Fruit fly (Drosophila melanogaster) whole organism, pupa: ENCODE data around the gene dnc.

Source experiments
- CG10348 ChIP-seq: fragments of 200-800 bp; sonication (Bioruptor generic); IDR thresholded peaks from 2 replicates; pipeline ENCODE4 v1.3.6; 2022; ENCODE audit warnings: missing biosample characterization, missing genetic modification characterization
- CG12605 ChIP-seq: fragments of 200-800 bp; sonication (Bioruptor generic); IDR thresholded peaks from 2 replicates; pipeline ENCODE4 v1.3.6; 2022; ENCODE audit warnings: missing biosample characterization, missing genetic modification characterization
- CG13204 ChIP-seq: fragments of 200-800 bp; sonication (Bioruptor generic); optimal IDR thresholded peaks from 2 replicates; lab custom pipeline; 2018; ENCODE audit warnings: missing biosample characterization, mild to moderate bottlenecking, missing genetic modification characterization, moderate library complexity
- CG14655 ChIP-seq: fragments of 200-800 bp; sonication (Bioruptor generic); optimal IDR thresholded peaks from 3 replicates; lab custom pipeline; 2017; ENCODE audit warnings: mild to moderate bottlenecking, missing biosample characterization, missing genetic modification reagents, missing genetic modification characterization
- CG15710 ChIP-seq: fragments of 200-800 bp; sonication (Bioruptor generic); optimal IDR thresholded peaks from 2 replicates; lab custom pipeline; 2018; ENCODE audit warnings: missing biosample characterization, mild to moderate bottlenecking, missing genetic modification characterization, moderate library complexity
- CG17806 ChIP-seq: fragments of 200-800 bp; sonication (Bioruptor generic); optimal IDR thresholded peaks from 2 replicates; lab custom pipeline; 2018; ENCODE audit warnings: missing biosample characterization, mild to moderate bottlenecking, missing genetic modification characterization, moderate library complexity
- CG32121 ChIP-seq: fragments of 200-800 bp; sonication (Bioruptor generic); IDR thresholded peaks from 2 replicates; pipeline ENCODE4 v1.3.6; 2022; ENCODE audit warnings: missing biosample characterization, missing genetic modification characterization
- CG34367 ChIP-seq: fragments of 200-800 bp; sonication (Bioruptor generic); optimal IDR thresholded peaks from 2 replicates; lab custom pipeline; 2018; ENCODE audit warnings: missing biosample characterization, mild to moderate bottlenecking, missing genetic modification characterization
- CG4496 ChIP-seq: fragments of 200-800 bp; sonication (Bioruptor generic); IDR thresholded peaks from 3 replicates; pipeline ENCODE4 v1.3.6; 2022; ENCODE audit warnings: missing biosample characterization, missing genetic modification characterization
- CG8159 ChIP-seq: fragments of 200-800 bp; sonication (Bioruptor generic); optimal IDR thresholded peaks from 3 replicates; lab custom pipeline; 2018; ENCODE audit warnings: missing biosample characterization, mild to moderate bottlenecking, missing genetic modification characterization, moderate library complexity
- CG8301 ChIP-seq: fragments of 200-800 bp; sonication (Bioruptor generic); optimal IDR thresholded peaks from 2 replicates; lab custom pipeline; 2018; ENCODE audit warnings: missing biosample characterization, mild to moderate bottlenecking, missing genetic modification characterization
- CG9948 ChIP-seq: fragments of 200-800 bp; sonication (Bioruptor generic); optimal IDR thresholded peaks from 2 replicates; lab custom pipeline; 2018; ENCODE audit warnings: missing biosample characterization, mild to moderate bottlenecking, missing genetic modification characterization, moderate library complexity
- D1 ChIP-seq: fragments of 200-800 bp; sonication (Bioruptor generic); optimal IDR thresholded peaks from 2 replicates; lab custom pipeline; 2018; ENCODE audit warnings: missing biosample characterization, mild to moderate bottlenecking, missing genetic modification characterization, moderate library complexity
- EcR ChIP-seq: fragments of 200-800 bp; sonication (Bioruptor generic); optimal IDR thresholded peaks from 3 replicates; lab custom pipeline; 2019; ENCODE audit warnings: missing biosample characterization, missing genetic modification characterization, mild to moderate bottlenecking, moderate library complexity, missing genetic modification reagents
- Ets98B ChIP-seq: fragments of 200-800 bp; sonication (Bioruptor generic); IDR thresholded peaks from 2 replicates; pipeline ENCODE4 v1.3.6; 2022; ENCODE audit warnings: missing biosample characterization, missing genetic modification characterization
- Pif1A ChIP-seq: fragments of 200-800 bp; sonication (Bioruptor generic); optimal IDR thresholded peaks from 3 replicates; lab custom pipeline; 2016; ENCODE audit warnings: missing biosample characterization, missing genetic modification characterization
- Pif1B ChIP-seq: fragments of 200-800 bp; sonication (Bioruptor generic); optimal IDR thresholded peaks from 3 replicates; lab custom pipeline; 2016; ENCODE audit warnings: missing biosample characterization, missing genetic modification characterization
- Snoo ChIP-seq: fragments of 200-800 bp; sonication (Bioruptor generic); optimal IDR thresholded peaks from 3 replicates; lab custom pipeline; 2017; ENCODE audit warnings: missing biosample characterization, mild to moderate bottlenecking, missing genetic modification characterization, inconsistent platforms
- fd96Ca ChIP-seq: fragments of 200-800 bp; sonication (Bioruptor generic); IDR thresholded peaks from 3 replicates; pipeline ENCODE4 v1.3.6; 2022; ENCODE audit warnings: missing biosample characterization, missing genetic modification characterization
- gl ChIP-seq: fragments of 200-800 bp; sonication (Bioruptor generic); optimal IDR thresholded peaks from 2 replicates; lab custom pipeline; 2018; ENCODE audit warnings: missing biosample characterization, mild to moderate bottlenecking, missing genetic modification characterization
- rn ChIP-seq: fragments of 200-800 bp; sonication (Bioruptor generic); IDR thresholded peaks from 2 replicates; pipeline ENCODE4 v1.3.6; 2022; ENCODE audit warnings: missing biosample characterization, missing genetic modification characterization

The dnc gene

dm6 chrX:3381667-3382066 lies 205.4 kb downstream of the dnc start:
- peak; percentile 93 for TF ChIP-seq Snoo (tag; lab: Kevin White, UChicago)
- peak; percentile 96 for TF ChIP-seq CG8159 (tag; lab: Kevin White, UChicago)
- TF ChIP-seq EcR (GFP tag; lab: Kevin White, UChicago) = peak; percentile 68
- TF ChIP-seq Ets98B (GFP tag; lab: Robert Waterston, UW) = peak; percentile 98
- TF ChIP-seq gl (tag; lab: Kevin White, UChicago) = peak; percentile 92
- peak; percentile 98 for TF ChIP-seq CG9948 (tag; lab: Kevin White, UChicago)
- TF ChIP-seq rn = peak; percentile 97
- TF ChIP-seq CG34367 (tag; lab: Kevin White, UChicago) = peak; percentile 98
- peak; percentile 96 for TF ChIP-seq CG15710
- TF ChIP-seq CG10348 = peak; percentile 92
- peak; percentile 99 for TF ChIP-seq CG4496 (GFP tag; lab: Robert Waterston, UW)
- TF ChIP-seq CG12605 (GFP tag; lab: Robert Waterston, UW) = peak; percentile 96
- TF ChIP-seq D1 = peak; percentile 91
- TF ChIP-seq Pif1A (GFP tag; lab: Kevin White, UChicago) = peak; percentile 98
- peak; percentile 97 for TF ChIP-seq CG14655 (GFP tag; lab: Kevin White, UChicago)
- TF ChIP-seq CG13204 = peak; percentile 89
- peak; percentile 96 for TF ChIP-seq CG8301 (tag; lab: Kevin White, UChicago)
- peak; percentile 99 for TF ChIP-seq fd96Ca (GFP tag; lab: Robert Waterston, UW)
- peak; percentile 97 for TF ChIP-seq Pif1B (GFP tag; lab: Kevin White, UChicago)
- peak; percentile 98 for TF ChIP-seq CG32121 (GFP tag; lab: Robert Waterston, UW)
- peak; percentile 97 for TF ChIP-seq CG17806 (tag; lab: Kevin White, UChicago)

- no peak for TF ChIP-seq D1
- 0 out of 2 replicates have a peak, but pooled peaks have one; percentile 1 for TF ChIP-seq CG12605 (GFP tag; lab: Robert Waterston, UW)
- no peak for TF ChIP-seq fd96Ca (GFP tag; lab: Robert Waterston, UW)
- no peak; the same call in 1 of the 2 replicates for TF ChIP-seq Ets98B (GFP tag; lab: Robert Waterston, UW)
- no peak for TF ChIP-seq CG15710
- TF ChIP-seq CG13204 = no peak
Observed at dm6 chrX:3382075-3382474, 205.8 kb downstream of the dnc start.

- peak; percentile 72 for TF ChIP-seq EcR (GFP tag; lab: Kevin White, UChicago)
- TF ChIP-seq gl (tag; lab: Kevin White, UChicago) = peak; percentile 10
- TF ChIP-seq CG13204 = peak; percentile 6
- peak; percentile 33 for TF ChIP-seq CG9948 (tag; lab: Kevin White, UChicago)
- no peak for TF ChIP-seq CG32121 (GFP tag; lab: Robert Waterston, UW)
- no peak for TF ChIP-seq Pif1B (GFP tag; lab: Kevin White, UChicago)
- no peak for TF ChIP-seq D1
- peak; percentile 41 for TF ChIP-seq CG34367 (tag; lab: Kevin White, UChicago)
- TF ChIP-seq CG15710 = peak; percentile 40
- peak; percentile 23 for TF ChIP-seq CG14655 (GFP tag; lab: Kevin White, UChicago)
- TF ChIP-seq CG17806 (tag; lab: Kevin White, UChicago) = peak; percentile 43
- TF ChIP-seq CG12605 (GFP tag; lab: Robert Waterston, UW) = no peak
- peak; percentile 46 for TF ChIP-seq CG8159 (tag; lab: Kevin White, UChicago)
- peak; percentile 21 for TF ChIP-seq Snoo (tag; lab: Kevin White, UChicago)
Observed at dm6 chrX:3382605-3383271, 206.5 kb downstream of the dnc start.

dm6 chrX:3383814-3384213 lies 207.6 kb downstream of the dnc start:
- TF ChIP-seq CG12605 (GFP tag; lab: Robert Waterston, UW) (no peak), CG13204 (peak; percentile 21), EcR (GFP tag; lab: Kevin White, UChicago) (peak; percentile 66)
- TF ChIP-seq, all 21 proteins: peak for 2

dm6 chrX:3389861-3390260 lies 213.6 kb downstream of the dnc start:
- no peak for TF ChIP-seq CG17806 (tag; lab: Kevin White, UChicago)
- no peak for TF ChIP-seq gl (tag; lab: Kevin White, UChicago)
- TF ChIP-seq CG8301 (tag; lab: Kevin White, UChicago) = no peak
- TF ChIP-seq CG10348 = no peak
- TF ChIP-seq EcR (GFP tag; lab: Kevin White, UChicago) = no peak
- TF ChIP-seq CG15710 = peak; percentile 3
- TF ChIP-seq CG13204 = no peak
- TF ChIP-seq CG34367 (tag; lab: Kevin White, UChicago) = no peak
- no peak for TF ChIP-seq fd96Ca (GFP tag; lab: Robert Waterston, UW)
- no peak for TF ChIP-seq rn
- no peak for TF ChIP-seq CG32121 (GFP tag; lab: Robert Waterston, UW)
- no peak for TF ChIP-seq CG8159 (tag; lab: Kevin White, UChicago)
- TF ChIP-seq CG12605 (GFP tag; lab: Robert Waterston, UW) = no peak
- peak; percentile 24 for TF ChIP-seq Pif1A (GFP tag; lab: Kevin White, UChicago)
- no peak for TF ChIP-seq CG9948 (tag; lab: Kevin White, UChicago)
- TF ChIP-seq Pif1B (GFP tag; lab: Kevin White, UChicago) = no peak
